Fruit fly (Drosophila melanogaster) whole organism, embryonic: ENCODE measurements around the gene ATPsynC.
A peak's percentile ranks its signal among the peaks of the same experiment; 100 is the strongest.

Experiments used
- B-H1 ChIP-seq: fragments of 200-800 bp; sonication (Bioruptor generic); IDR thresholded peaks from 3 replicates; pipeline ENCODE4 v1.3.6; 2022; ENCODE audit warnings: missing biosample characterization, missing genetic modification characterization
- BEAF-32 ChIP-seq: fragments of 200-800 bp; sonication (Bioruptor generic); optimal IDR thresholded peaks from 3 replicates; lab custom pipeline; 2017; ENCODE audit warnings: missing biosample characterization, missing genetic modification characterization, mild to moderate bottlenecking, moderate library complexity, missing genetic modification reagents
- CG10321 ChIP-seq: fragments of 200-800 bp; sonication (Bioruptor generic); IDR thresholded peaks from 2 replicates; pipeline ENCODE4 v1.3.6; 2022; ENCODE audit warnings: missing biosample characterization, missing genetic modification characterization
- CG10366 ChIP-seq: fragments of 200-800 bp; sonication (Bioruptor generic); IDR thresholded peaks from 2 replicates; pipeline ENCODE4 v1.3.6; 2022; ENCODE audit warnings: missing biosample characterization, missing genetic modification characterization
- CG11093 ChIP-seq: fragments of 200-800 bp; sonication (Bioruptor generic); IDR thresholded peaks from 3 replicates; pipeline ENCODE4 v1.3.6; 2022; ENCODE audit warnings: missing biosample characterization, missing genetic modification characterization
- CG11456 ChIP-seq: fragments of 200-800 bp; sonication (Bioruptor generic); IDR thresholded peaks from 3 replicates; pipeline ENCODE4 v1.3.6; 2022; ENCODE audit warnings: missing biosample characterization, missing genetic modification characterization
- CG11504 ChIP-seq: fragments of 200-800 bp; sonication (Bioruptor generic); optimal IDR thresholded peaks from 3 replicates; lab custom pipeline; 2019; ENCODE audit warnings: missing biosample characterization, mild to moderate bottlenecking, missing genetic modification characterization, moderate library complexity
- CG12104 ChIP-seq: fragments of 200-800 bp; sonication (Bioruptor generic); optimal IDR thresholded peaks from 3 replicates; lab custom pipeline; 2016; ENCODE audit warnings: missing biosample characterization, missing genetic modification characterization
- CG12659 ChIP-seq: fragments of 200-800 bp; sonication (Bioruptor generic); optimal IDR thresholded peaks from 3 replicates; lab custom pipeline; 2017; ENCODE audit warnings: mild to moderate bottlenecking, missing biosample characterization, missing genetic modification reagents, missing genetic modification characterization
- CG14710 ChIP-seq: fragments of 200-800 bp; sonication (Bioruptor generic); optimal IDR thresholded peaks from 3 replicates; lab custom pipeline; 2019; ENCODE audit warnings: missing biosample characterization, mild to moderate bottlenecking, missing genetic modification characterization, moderate library complexity
- CG15073 ChIP-seq: fragments of 200-800 bp; sonication (Bioruptor generic); optimal IDR thresholded peaks from 2 replicates; lab custom pipeline; 2016; ENCODE audit warnings: missing biosample characterization, missing genetic modification characterization
- CG15479 ChIP-seq: fragments of 200-800 bp; sonication (Bioruptor generic); optimal IDR thresholded peaks from 3 replicates; lab custom pipeline; 2019; ENCODE audit warnings: missing biosample characterization, mild to moderate bottlenecking, missing genetic modification characterization, moderate library complexity
- CG17328 ChIP-seq: fragments of 200-800 bp; sonication (Bioruptor generic); IDR thresholded peaks from 2 replicates; pipeline ENCODE4 v1.3.6; 2022; ENCODE audit warnings: missing biosample characterization, missing genetic modification characterization
- CG2889 ChIP-seq: fragments of 200-800 bp; sonication (Bioruptor generic); IDR thresholded peaks from 3 replicates; pipeline ENCODE4 v1.3.6; 2022; ENCODE audit warnings: missing biosample characterization, missing genetic modification characterization
- CG32767 ChIP-seq: fragments of 200-800 bp; sonication (Bioruptor generic); IDR thresholded peaks from 2 replicates; pipeline ENCODE4 v1.3.6; 2022; ENCODE audit warnings: missing biosample characterization, missing genetic modification characterization
- CG3847 ChIP-seq: fragments of 200-800 bp; sonication (Bioruptor generic); IDR thresholded peaks from 2 replicates; pipeline ENCODE4 v1.3.6; 2022; ENCODE audit warnings: missing biosample characterization, missing genetic modification characterization
- CG6254 ChIP-seq: fragments of 200-800 bp; sonication (Bioruptor generic); optimal IDR thresholded peaks from 3 replicates; lab custom pipeline; 2017; ENCODE audit warnings: mild to moderate bottlenecking, missing biosample characterization, missing genetic modification reagents, missing genetic modification characterization
- CG8944 ChIP-seq: fragments of 200-800 bp; sonication (Bioruptor generic); optimal IDR thresholded peaks from 3 replicates; lab custom pipeline; 2016; ENCODE audit warnings: missing biosample characterization, missing genetic modification characterization
- CrebB ChIP-seq: fragments of 200-800 bp; sonication (Bioruptor generic); optimal IDR thresholded peaks from 3 replicates; lab custom pipeline; 2018; ENCODE audit warnings: missing biosample characterization, mild to moderate bottlenecking, missing genetic modification characterization
- D19A ChIP-seq: fragments of 200-800 bp; optimal IDR thresholded peaks from 3 replicates; lab custom pipeline; 2019; ENCODE audit warnings: missing biosample characterization, mild to moderate bottlenecking, missing genetic modification characterization, moderate library complexity
- ERR ChIP-seq: fragments of 200-800 bp; sonication (Bioruptor generic); optimal IDR thresholded peaks from 2 replicates; lab custom pipeline; 2016; ENCODE audit warnings: missing biosample characterization, missing genetic modification characterization
- H2.0 ChIP-seq: fragments of 200-800 bp; sonication (Bioruptor generic); IDR thresholded peaks from 2 replicates; pipeline ENCODE4 v1.3.6; 2022; ENCODE audit warnings: missing biosample characterization, missing genetic modification characterization
- Hey ChIP-seq: fragments of 200-800 bp; sonication (Bioruptor generic); optimal IDR thresholded peaks from 3 replicates; lab custom pipeline; 2018; ENCODE audit warnings: missing biosample characterization, mild to moderate bottlenecking, missing genetic modification characterization
- Hmx ChIP-seq: fragments of 200-800 bp; sonication (Bioruptor generic); optimal IDR thresholded peaks from 2 replicates; lab custom pipeline; 2016; ENCODE audit warnings: missing biosample characterization, missing genetic modification characterization
- Max ChIP-seq: fragments of 200-800 bp; sonication (Bioruptor generic); optimal IDR thresholded peaks from 2 replicates; lab custom pipeline; 2016; ENCODE audit warnings: missing biosample characterization, mild to moderate bottlenecking, missing genetic modification characterization
- NFAT ChIP-seq: fragments of 200-800 bp; sonication (Bioruptor generic); IDR thresholded peaks from 2 replicates; pipeline ENCODE4 v1.3.6; 2022; ENCODE audit warnings: missing biosample characterization, missing genetic modification characterization
- Optix ChIP-seq: fragments of 200-800 bp; sonication (Bioruptor generic); IDR thresholded peaks from 3 replicates; pipeline ENCODE4 v1.3.6; 2022; ENCODE audit warnings: missing biosample characterization, missing genetic modification characterization
- Sox100B ChIP-seq: fragments of 200-800 bp; sonication (Bioruptor generic); optimal IDR thresholded peaks from 3 replicates; lab custom pipeline; 2018; ENCODE audit warnings: missing biosample characterization, mild to moderate bottlenecking, missing genetic modification characterization
- Taf1 ChIP-seq: fragments of 200-800 bp; sonication (Bioruptor generic); IDR thresholded peaks from 2 replicates; pipeline ENCODE4 v1.3.6; 2022; ENCODE audit warnings: missing biosample characterization, missing genetic modification characterization
- Xrp1 ChIP-seq: fragments of 200-800 bp; sonication (Bioruptor generic); IDR thresholded peaks from 2 replicates; pipeline ENCODE4 v1.3.6; 2022; ENCODE audit warnings: missing biosample characterization, missing genetic modification characterization
- abd-A ChIP-seq: fragments of 200-800 bp; sonication (Bioruptor generic); optimal IDR thresholded peaks from 3 replicates; lab custom pipeline; 2019; ENCODE audit warnings: missing biosample characterization, mild to moderate bottlenecking, missing genetic modification characterization, moderate library complexity
- al ChIP-seq: fragments of 200-800 bp; sonication (Bioruptor generic); IDR thresholded peaks from 2 replicates; pipeline ENCODE4 v1.3.6; 2022; ENCODE audit warnings: missing biosample characterization, missing genetic modification characterization
- amos ChIP-seq: fragments of 200-800 bp; sonication (Bioruptor generic); IDR thresholded peaks from 2 replicates; pipeline ENCODE4 v1.3.6; 2022; ENCODE audit warnings: missing biosample characterization, missing genetic modification characterization; ENCODE audit not compliant: partially characterized antibody
- aop ChIP-seq: fragments of 200-800 bp; sonication (Bioruptor generic); IDR thresholded peaks from 2 replicates; pipeline ENCODE4 v1.3.6; 2022; ENCODE audit warnings: missing biosample characterization, missing genetic modification characterization
- ara ChIP-seq: fragments of 200-800 bp; sonication (Bioruptor generic); IDR thresholded peaks from 2 replicates; pipeline ENCODE4 v1.3.6; 2022; ENCODE audit warnings: missing biosample characterization, missing genetic modification characterization
- ash1 ChIP-seq: fragments of 200-800 bp; sonication (Bioruptor generic); optimal IDR thresholded peaks from 2 replicates; lab custom pipeline; 2018; ENCODE audit warnings: missing biosample characterization, mild to moderate bottlenecking, missing genetic modification characterization
- az2 ChIP-seq: fragments of 200-800 bp; sonication (Bioruptor generic); optimal IDR thresholded peaks from 3 replicates; lab custom pipeline; 2016; ENCODE audit warnings: missing biosample characterization, missing genetic modification characterization
- bowl ChIP-seq: fragments of 200-800 bp; sonication (Bioruptor generic); IDR thresholded peaks from 2 replicates; pipeline ENCODE4 v1.3.6; 2022; ENCODE audit warnings: missing biosample characterization, missing genetic modification characterization
- emc ChIP-seq: fragments of 200-800 bp; sonication (Bioruptor generic); optimal IDR thresholded peaks from 2 replicates; lab custom pipeline; 2016; ENCODE audit warnings: missing biosample characterization, missing genetic modification characterization
- fd64A ChIP-seq: fragments of 200-800 bp; sonication (Bioruptor generic); optimal IDR thresholded peaks from 3 replicates; lab custom pipeline; 2018; ENCODE audit warnings: missing biosample characterization, mild to moderate bottlenecking, missing genetic modification characterization
- gcm2 ChIP-seq: fragments of 200-800 bp; sonication (Bioruptor generic); optimal IDR thresholded peaks from 2 replicates; lab custom pipeline; 2016; ENCODE audit warnings: missing biosample characterization, missing genetic modification characterization
- gro ChIP-seq: fragments of 200-800 bp; sonication (Bioruptor generic); optimal IDR thresholded peaks from 2 replicates; lab custom pipeline; 2016; ENCODE audit warnings: missing biosample characterization, missing genetic modification characterization
- jumu ChIP-seq: fragments of 200-800 bp; sonication (Bioruptor generic); optimal IDR thresholded peaks from 3 replicates; lab custom pipeline; 2016; ENCODE audit warnings: missing biosample characterization, missing genetic modification characterization
- lov ChIP-seq, 2 experiments: fragments of 200-800 bp in 1 of 2; fragments of >200 bp in 1 of 2; sonication (Bioruptor generic) in 1 of 2; IDR thresholded peaks in 1 of 2; optimal IDR thresholded peaks in 1 of 2; 2 replicates in 1 of 2; 3 replicates in 1 of 2; pipeline versions ENCODE4 v1.3.6 to Lab custom; 2017 to 2022; ENCODE audit warnings: missing biosample characterization in 1 of 2, missing genetic modification characterization in 1 of 2
- mirr ChIP-seq: fragments of 200-800 bp; sonication (Bioruptor generic); optimal IDR thresholded peaks from 3 replicates; lab custom pipeline; 2018; ENCODE audit warnings: missing biosample characterization, mild to moderate bottlenecking, missing genetic modification characterization
- sens-2 ChIP-seq: fragments of 200-800 bp; sonication (Bioruptor generic); IDR thresholded peaks from 2 replicates; pipeline ENCODE4 v1.3.6; 2022; ENCODE audit warnings: missing biosample characterization, missing genetic modification characterization
- slbo ChIP-seq: fragments of 200-800 bp; sonication (Bioruptor generic); IDR thresholded peaks from 2 replicates; pipeline ENCODE4 v1.3.6; 2022; ENCODE audit warnings: missing biosample characterization, missing genetic modification characterization
- ttk ChIP-seq: fragments of 200-800 bp; sonication (Bioruptor generic); IDR thresholded peaks from 2 replicates; pipeline ENCODE4 v2.1.2; 2022; ENCODE audit warnings: missing biosample characterization, missing genetic modification characterization
- unc-4 ChIP-seq: fragments of 200-800 bp; sonication (Bioruptor generic); IDR thresholded peaks from 2 replicates; pipeline ENCODE4 v1.3.6; 2022; ENCODE audit warnings: missing biosample characterization, missing genetic modification characterization; ENCODE audit not compliant: partially characterized antibody

The ATPsynC gene

DNA sequence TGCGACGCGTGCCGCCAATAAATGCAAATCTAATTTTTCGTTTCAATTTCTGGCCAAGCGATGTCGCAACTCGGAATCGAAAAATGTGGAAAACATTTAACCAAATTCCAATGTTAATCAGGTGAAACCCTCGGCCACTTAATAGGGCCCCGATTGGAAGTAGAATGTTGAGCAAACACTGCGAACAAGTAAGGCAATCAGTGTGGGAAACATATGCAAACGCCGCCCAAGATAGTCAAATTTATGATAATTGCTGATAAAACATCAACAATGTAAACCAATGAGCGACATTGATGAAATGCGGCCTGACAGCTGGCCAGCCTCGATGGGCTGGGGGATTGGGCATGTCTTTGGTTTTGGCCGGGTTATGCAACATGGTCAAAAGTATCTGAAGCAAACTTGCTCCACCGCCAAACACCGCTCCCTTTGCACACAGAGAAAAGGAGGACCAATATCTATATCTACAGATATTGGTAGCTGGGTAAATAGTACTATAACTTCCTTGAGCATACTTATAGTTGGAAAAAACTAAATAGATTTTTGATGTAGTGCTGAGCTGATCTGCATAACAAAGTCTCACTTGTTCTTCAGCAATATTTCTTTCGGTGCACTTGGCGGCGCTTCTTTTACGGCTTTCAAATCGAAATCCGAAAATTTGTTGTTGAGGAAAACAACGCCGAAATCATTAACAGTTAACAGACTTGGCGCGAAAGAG lies 28.0 kb upstream of the ATPsynC start (continued):
- TF ChIP-seq az2 (GFP tag; lab: Kevin White, UChicago), result peak; percentile 73
- no peak for TF ChIP-seq gcm2 (GFP tag; lab: Kevin White, UChicago)
- peak; percentile 47 for TF ChIP-seq slbo
- TF ChIP-seq CG10366 (GFP tag; lab: Robert Waterston, UW), result peak; percentile 73
- no peak for TF ChIP-seq BEAF-32
- TF ChIP-seq CG15073 (GFP tag; lab: Kevin White, UChicago), result no peak
- TF ChIP-seq D19A (tag; lab: Kevin White, UChicago), result peak; percentile 72
- no peak for TF ChIP-seq gro
- TF ChIP-seq CG10321, result no peak
- peak; percentile 81 for TF ChIP-seq CG11093
- TF ChIP-seq Sox100B, result peak; percentile 73
- TF ChIP-seq CG14710 (tag; lab: Kevin White, UChicago), result peak; percentile 74
- peak; percentile 78 for TF ChIP-seq ara
- peak; percentile 66 for TF ChIP-seq sens-2 (GFP tag; lab: Robert Waterston, UW)
- peak; percentile 78 for TF ChIP-seq B-H1 (GFP tag; lab: Robert Waterston, UW)
- TF ChIP-seq CG8944, result peak; percentile 70
- TF ChIP-seq Hey (tag; lab: Kevin White, UChicago), result no peak
- TF ChIP-seq mirr, result no peak
- peak; percentile 89 for TF ChIP-seq CG11504 (tag; lab: Kevin White, UChicago)
- TF ChIP-seq Hmx (GFP tag; lab: Kevin White, UChicago), result no peak
- peak; percentile 24 for TF ChIP-seq CG12104 (GFP tag; lab: Kevin White, UChicago)
- TF ChIP-seq CG6254 (GFP tag; lab: Kevin White, UChicago), result peak; percentile 62
- TF ChIP-seq H2.0 (GFP tag; lab: Robert Waterston, UW), result peak; percentile 68
- peak; percentile 67; the same call in 2 of the 3 replicates for TF ChIP-seq CG11456 (GFP tag; lab: Robert Waterston, UW)
- peak; percentile 79 for TF ChIP-seq abd-A (tag; lab: Kevin White, UChicago)
- peak; percentile 46 for TF ChIP-seq fd64A (GFP tag; lab: Kevin White, UChicago)
- 0 out of 2 replicates have a peak, but pooled peaks have one; percentile 21 for TF ChIP-seq al (GFP tag; lab: Robert Waterston, UW)
- no peak for TF ChIP-seq Taf1 (GFP tag; lab: Robert Waterston, UW)
- TF ChIP-seq CG2889 (GFP tag; lab: Robert Waterston, UW), result peak; percentile 47; the same call in 1 of the 3 replicates
- peak; percentile 4 for TF ChIP-seq ERR (GFP tag; lab: Kevin White, UChicago)
- TF ChIP-seq ash1, result no peak
- TF ChIP-seq jumu (GFP tag; lab: Kevin White, UChicago), result peak; percentile 54
- peak; percentile 45 for TF ChIP-seq Max
- peak; percentile 58 for TF ChIP-seq CG3847 (GFP tag; lab: Robert Waterston, UW)
- TF ChIP-seq Xrp1 (GFP tag; lab: Robert Waterston, UW), result peak; percentile 78; the same call in 1 of the 2 replicates
- peak; percentile 40; the same call in 1 of the 2 replicates for TF ChIP-seq aop (GFP tag; lab: Robert Waterston, UW)
- no peak for TF ChIP-seq emc (GFP tag; lab: Kevin White, UChicago)
- peak; percentile 69 for TF ChIP-seq CG17328 (GFP tag; lab: Robert Waterston, UW)
- TF ChIP-seq NFAT, result peak; percentile 29; the same call in 1 of the 2 replicates
- 0 out of 2 replicates have a peak, but pooled peaks have one; percentile 50 for TF ChIP-seq CG32767 (GFP tag; lab: Robert Waterston, UW)
- TF ChIP-seq CrebB (tag; lab: Kevin White, UChicago), result peak; percentile 19
- peak; percentile 76 for TF ChIP-seq ttk (GFP tag; lab: Robert Waterston, UW)
- peak; percentile 68 for TF ChIP-seq CG12659 (GFP tag; lab: Kevin White, UChicago)
- no peak for TF ChIP-seq amos (GFP tag; lab: Robert Waterston, UW)
- TF ChIP-seq unc-4 (GFP tag; lab: Robert Waterston, UW), result no peak
- TF ChIP-seq CG15479, result no peak
- TF ChIP-seq lov (optimal IDR thresholded peaks at IDR 0.05; lab: Kevin White, UChicago), result no peak
- TF ChIP-seq lov (GFP tag; IDR thresholded peaks at IDR 0.05; lab: Robert Waterston, UW), result peak; percentile 80; the same call in 2 of the 3 replicates
- peak; percentile 59; the same call in 1 of the 2 replicates for TF ChIP-seq bowl (GFP tag; lab: Robert Waterston, UW)
- TF ChIP-seq Optix (GFP tag; lab: Robert Waterston, UW), result peak; percentile 58; the same call in 1 of the 3 replicates
